Worm (Caenorhabditis elegans): Measurements from ENCODE around the gene srh-73.

DNA sequence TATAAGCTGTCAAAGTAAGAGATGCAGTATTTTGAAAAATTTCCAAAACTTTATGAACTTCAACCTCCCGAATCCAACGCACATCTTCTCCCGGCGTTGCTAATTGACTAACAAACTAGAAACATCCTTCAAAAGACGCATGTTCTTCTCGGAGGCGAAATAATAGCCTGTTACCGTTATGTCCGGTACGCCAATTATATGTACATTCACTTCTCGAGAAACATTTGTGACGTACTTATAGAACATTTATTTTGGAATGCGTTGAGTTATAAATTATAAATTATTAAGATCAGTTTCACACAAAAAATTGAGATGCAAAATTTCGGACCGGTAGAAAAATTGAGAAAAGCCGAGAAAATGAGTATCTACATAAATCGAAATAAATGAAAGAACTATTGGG, 15.0 kb upstream of the srh-73 start, which contains the start of gene T21B4.3:
- TF ChIP-seq ceh-36 (tag; optimal IDR thresholded peaks at IDR 0.05) (no peak), flt-1 (GFP tag; IDR thresholded peaks at IDR 0.05) (no peak), ets-7 (tag; optimal IDR thresholded peaks at IDR 0.05) (no peak), B0310.2 (tag; optimal IDR thresholded peaks at IDR 0.05) (no peak), ama-1 (optimal IDR thresholded peaks at IDR 0.05) (no peak)

Data from whole organism, early embryonic.